Worm (Caenorhabditis elegans): ENCODE measurements around the gene lgc-12.

lgc-12 gene

DNA sequence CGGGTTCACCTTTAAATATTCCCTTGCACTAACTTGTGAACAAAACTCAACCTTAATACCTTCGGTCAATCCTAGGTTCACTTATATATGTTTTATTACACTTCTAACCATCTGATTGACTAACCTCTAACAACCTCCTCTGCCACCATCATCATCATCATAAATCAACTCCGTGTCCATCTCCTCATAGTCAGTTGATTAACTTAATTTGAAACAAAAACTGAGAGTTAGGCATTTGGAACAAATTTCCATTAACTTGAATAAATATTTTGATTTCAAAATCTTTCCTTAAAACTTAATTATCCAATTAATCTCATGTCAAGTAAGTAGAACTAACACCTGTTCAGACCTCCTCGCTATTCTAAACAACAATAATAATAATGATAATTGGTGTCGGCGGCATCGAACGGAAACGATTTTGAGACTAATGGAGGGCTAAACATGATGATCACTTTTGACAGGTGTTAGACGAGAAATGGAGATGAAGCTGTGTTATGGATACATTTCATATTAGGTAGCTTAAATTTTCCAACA, 8.2 kb upstream of the lgc-12 start:
- TF ChIP-seq C38D4.7 (GFP tag; optimal IDR thresholded peaks at IDR 0.05) (no peak), unc-55 (GFP tag; optimal IDR thresholded peaks at IDR 0.05) (peak; percentile 22)

DNA sequence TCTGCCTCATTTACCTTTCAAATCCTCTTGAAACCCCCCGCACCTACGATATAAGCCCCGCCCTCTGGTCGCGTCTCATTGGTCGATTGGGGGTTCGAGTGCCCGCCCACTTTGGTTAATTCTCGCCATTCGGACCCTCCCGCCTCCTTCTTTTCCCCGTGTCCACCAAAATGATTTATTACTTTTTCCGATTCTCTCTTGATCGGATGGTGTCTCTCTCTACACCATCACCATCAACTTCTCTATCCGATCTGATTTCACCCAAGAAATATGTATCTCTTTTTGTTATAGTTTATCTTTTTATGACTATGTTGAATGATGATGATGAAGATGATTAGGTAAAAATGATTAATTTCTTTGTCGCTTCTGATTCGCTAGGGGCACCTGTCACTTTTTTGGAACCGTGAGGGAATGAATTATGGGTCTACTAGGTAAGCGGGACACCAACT, 7.3 kb upstream of the lgc-12 start:
- TF ChIP-seq ahr-1 (tag; optimal IDR thresholded peaks at IDR 0.05) (no peak), npax-4 (tag; optimal IDR thresholded peaks at IDR 0.05) (no peak), ztf-16 (tag; optimal IDR thresholded peaks at IDR 0.05) (no peak), pag-3 (tag; optimal IDR thresholded peaks at IDR 0.05; ENCODE audit: borderline replicate concordance) (no peak), pat-9 (tag; optimal IDR thresholded peaks at IDR 0.05) (no peak), ceh-22 (tag; optimal IDR thresholded peaks at IDR 0.05) (no peak), ceh-30 (tag; optimal IDR thresholded peaks at IDR 0.05) (no peak), T23F11.4 (GFP tag; optimal IDR thresholded peaks at IDR 0.05) (no peak), eyg-1 (tag; optimal IDR thresholded peaks at IDR 0.05) (no peak), ceh-18 (tag; optimal IDR thresholded peaks at IDR 0.05) (peak; percentile 9), che-1 (tag; optimal IDR thresholded peaks at IDR 0.05) (no peak), ceh-24 (tag; optimal IDR thresholded peaks at IDR 0.05) (no peak), rnt-1 (tag; optimal IDR thresholded peaks at IDR 0.05) (peak; percentile 7), ceh-9 (tag; optimal IDR thresholded peaks at IDR 0.05) (no peak), pqm-1 (tag; optimal IDR thresholded peaks at IDR 0.05) (no peak), Y22D7AL.16 (tag; optimal IDR thresholded peaks at IDR 0.05) (no peak), tbx-7 (tag; optimal IDR thresholded peaks at IDR 0.05) (no peak), sdc-2 (tag; optimal IDR thresholded peaks at IDR 0.05) (no peak), ceh-31 (tag; optimal IDR thresholded peaks at IDR 0.05) (no peak), C38D4.7 (GFP tag; optimal IDR thresholded peaks at IDR 0.05) (no peak), nfya-1 (tag; optimal IDR thresholded peaks at IDR 0.05) (peak; percentile 91), ceh-19 (GFP tag; optimal IDR thresholded peaks at IDR 0.05) (no peak), ref-2 (tag; optimal IDR thresholded peaks at IDR 0.05) (no peak), tbx-2 (tag; optimal IDR thresholded peaks at IDR 0.05) (peak; percentile 14), elt-4 (tag; optimal IDR thresholded peaks at IDR 0.05) (no peak), nhr-11 (tag; optimal IDR thresholded peaks at IDR 0.05) (no peak), dve-1 (tag; optimal IDR thresholded peaks at IDR 0.05) (no peak), pros-1 (tag; optimal IDR thresholded peaks at IDR 0.05) (no peak), pax-1 (tag; optimal IDR thresholded peaks at IDR 0.05) (no peak), ceh-34 (tag; optimal IDR thresholded peaks at IDR 0.05) (no peak), unc-3 (GFP tag; conservative IDR thresholded peaks at IDR 0.05) (0 out of 2 replicates have a peak, but pooled peaks have one; percentile 13), unc-3 (tag; optimal IDR thresholded peaks at IDR 0.05) (no peak), ceh-14 (tag; optimal IDR thresholded peaks at IDR 0.05) (no peak), unc-55 (GFP tag; optimal IDR thresholded peaks at IDR 0.05) (peak; percentile 98), pha-2 (tag; optimal IDR thresholded peaks at IDR 0.05) (no peak), mec-3 (tag; optimal IDR thresholded peaks at IDR 0.05; ENCODE audit: borderline replicate concordance) (no peak)

DNA sequence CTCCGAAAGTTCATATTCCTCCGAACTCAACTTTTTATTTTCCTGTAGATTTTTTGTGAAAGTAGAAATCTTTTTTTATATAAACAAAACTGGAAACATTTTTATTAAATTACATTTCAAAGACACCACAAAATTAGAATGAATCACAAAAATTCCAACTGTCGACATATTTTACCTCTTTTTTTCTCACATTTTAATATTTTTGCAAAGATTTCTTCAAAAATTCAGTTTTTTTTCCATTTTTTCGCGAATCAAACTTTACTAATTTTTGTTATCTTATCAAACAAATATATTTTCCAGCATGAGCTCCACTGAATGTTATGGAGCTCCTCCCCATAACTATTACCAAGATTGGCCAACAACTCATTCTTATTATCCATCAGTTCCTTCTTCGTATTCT, 6.6 kb upstream of the lgc-12 start, which contains the start of gene ceh-13:
Gene ceh-13, plus strand, starts transcription at position 301 of the 400 bp plus-strand sequence.
- no peak for TF ChIP-seq rnt-1 (tag; optimal IDR thresholded peaks at IDR 0.05)
- no peak for TF ChIP-seq odd-2 (tag; optimal IDR thresholded peaks at IDR 0.05)
- no peak for TF ChIP-seq hlh-6 (tag; optimal IDR thresholded peaks at IDR 0.05)
- no peak for TF ChIP-seq ceh-2 (tag; optimal IDR thresholded peaks at IDR 0.05)
- no peak for TF ChIP-seq pha-2 (tag; optimal IDR thresholded peaks at IDR 0.05)
- no peak for TF ChIP-seq eyg-1 (tag; optimal IDR thresholded peaks at IDR 0.05)
